Fruit fly (Drosophila melanogaster) whole organism, prepupa: ENCODE measurements around the gene CG3223.
A peak's percentile ranks its signal among the peaks of the same experiment; 100 is the strongest.

ENCODE experiments used
- Blimp-1 ChIP-seq: fragments of 200-800 bp; sonication (Bioruptor generic); optimal IDR thresholded peaks from 3 replicates; lab custom pipeline; 2017; ENCODE audit warnings: missing biosample characterization, missing genetic modification characterization, mild to moderate bottlenecking, moderate library complexity, missing genetic modification reagents
- CG10631 ChIP-seq: fragments of 200-800 bp; sonication (Bioruptor generic); optimal IDR thresholded peaks from 2 replicates; lab custom pipeline; 2016; ENCODE audit warnings: missing biosample characterization, missing genetic modification characterization
- CG10669 ChIP-seq: fragments of 200-800 bp; sonication (Bioruptor generic); optimal IDR thresholded peaks from 3 replicates; lab custom pipeline; 2018; ENCODE audit warnings: missing biosample characterization, mild to moderate bottlenecking, missing genetic modification characterization, moderate library complexity
- CG11762 ChIP-seq: fragments of 200-800 bp; sonication (Bioruptor generic); optimal IDR thresholded peaks from 3 replicates; lab custom pipeline; 2016; ENCODE audit warnings: missing biosample characterization, missing genetic modification characterization; ENCODE audit not compliant: insufficient read depth
- CG11902 ChIP-seq: fragments of 200-800 bp; sonication (Bioruptor generic); optimal IDR thresholded peaks from 3 replicates; lab custom pipeline; 2016; ENCODE audit warnings: missing biosample characterization, missing genetic modification characterization
- CG15336 ChIP-seq: fragments of 200-800 bp; sonication (Bioruptor generic); IDR thresholded peaks from 2 replicates; pipeline ENCODE4 v1.3.6; 2022; ENCODE audit warnings: missing biosample characterization, missing genetic modification characterization
- CG16779 ChIP-seq: fragments of 200-800 bp; sonication (Bioruptor generic); optimal IDR thresholded peaks from 3 replicates; lab custom pipeline; 2017; ENCODE audit warnings: missing biosample characterization, mild to moderate bottlenecking, missing genetic modification characterization
- CG3032 ChIP-seq: fragments of 200-800 bp; optimal IDR thresholded peaks from 2 replicates; lab custom pipeline; 2019; ENCODE audit warnings: missing biosample characterization, mild to moderate bottlenecking, missing genetic modification characterization, moderate library complexity
- CG31627 ChIP-seq: fragments of 200-800 bp; sonication (Bioruptor generic); optimal IDR thresholded peaks from 3 replicates; lab custom pipeline; 2016; ENCODE audit warnings: missing biosample characterization, missing genetic modification characterization
- CG32006 ChIP-seq: fragments of 200-800 bp; sonication (Bioruptor generic); optimal IDR thresholded peaks from 3 replicates; lab custom pipeline; 2017; ENCODE audit warnings: missing biosample characterization, mild to moderate bottlenecking, missing genetic modification characterization
- CG34406 ChIP-seq: fragments of 200-800 bp; sonication (Bioruptor generic); optimal IDR thresholded peaks from 3 replicates; lab custom pipeline; 2016; ENCODE audit warnings: missing biosample characterization, missing genetic modification characterization
- CG3919 ChIP-seq: fragments of 200-800 bp; sonication (Bioruptor generic); optimal IDR thresholded peaks from 3 replicates; lab custom pipeline; 2016; ENCODE audit warnings: missing biosample characterization, missing genetic modification characterization
- CG4318 ChIP-seq: fragments of 200-800 bp; sonication (Bioruptor generic); optimal IDR thresholded peaks from 3 replicates; lab custom pipeline; 2017; ENCODE audit warnings: missing biosample characterization, mild to moderate bottlenecking, missing genetic modification characterization
- CG6276 ChIP-seq: fragments of 200-800 bp; sonication (Bioruptor generic); optimal IDR thresholded peaks from 2 replicates; lab custom pipeline; 2017; ENCODE audit warnings: missing biosample characterization, mild to moderate bottlenecking, missing genetic modification characterization
- CG6792 ChIP-seq: fragments of 200-800 bp; sonication (Bioruptor generic); optimal IDR thresholded peaks from 3 replicates; lab custom pipeline; 2016; ENCODE audit warnings: missing biosample characterization, missing genetic modification characterization
- CG6854 ChIP-seq: fragments of 200-800 bp; sonication (Bioruptor generic); optimal IDR thresholded peaks from 2 replicates; lab custom pipeline; 2017; ENCODE audit warnings: missing biosample characterization, mild to moderate bottlenecking, missing genetic modification characterization
- CG7368 ChIP-seq: fragments of 200-800 bp; sonication (Bioruptor generic); optimal IDR thresholded peaks from 3 replicates; lab custom pipeline; 2016; ENCODE audit warnings: missing biosample characterization, missing genetic modification characterization
- CG8119 ChIP-seq: fragments of 200-800 bp; sonication (Bioruptor generic); IDR thresholded peaks from 3 replicates; pipeline ENCODE4 v1.3.6; 2022; ENCODE audit warnings: missing biosample characterization, missing genetic modification characterization
- CG8319 ChIP-seq: fragments of 200-800 bp; sonication (Bioruptor generic); optimal IDR thresholded peaks from 3 replicates; lab custom pipeline; 2016; ENCODE audit warnings: missing biosample characterization, missing genetic modification characterization
- CG8632 ChIP-seq: fragments of 200-800 bp; sonication (Bioruptor generic); optimal IDR thresholded peaks from 3 replicates; lab custom pipeline; 2016; ENCODE audit warnings: missing biosample characterization, missing genetic modification characterization
- CG9139 ChIP-seq: fragments of 200-800 bp; sonication (Bioruptor generic); optimal IDR thresholded peaks from 3 replicates; lab custom pipeline; 2017; ENCODE audit warnings: missing biosample characterization, mild to moderate bottlenecking, missing genetic modification characterization
- Eip75B ChIP-seq: fragments of 200-800 bp; sonication (Bioruptor generic); optimal IDR thresholded peaks from 3 replicates; lab custom pipeline; 2016; ENCODE audit warnings: missing biosample characterization, missing genetic modification characterization
- Eip93F ChIP-seq: fragments of 200-800 bp; sonication (Bioruptor generic); optimal IDR thresholded peaks from 2 replicates; lab custom pipeline; 2016; ENCODE audit warnings: missing biosample characterization, mild to moderate bottlenecking, missing genetic modification characterization
- Ets21C ChIP-seq: fragments of 200-800 bp; sonication (Bioruptor generic); optimal IDR thresholded peaks from 3 replicates; lab custom pipeline; 2016; ENCODE audit warnings: missing biosample characterization, missing genetic modification characterization
- Ets96B ChIP-seq: fragments of 200-800 bp; optimal IDR thresholded peaks from 2 replicates; lab custom pipeline; 2019; ENCODE audit warnings: missing biosample characterization, mild to moderate bottlenecking, missing genetic modification characterization, moderate library complexity
- Gug ChIP-seq: fragments of 200-800 bp; sonication (Bioruptor generic); IDR thresholded peaks from 2 replicates; pipeline ENCODE4 v1.3.6; 2022; ENCODE audit warnings: missing biosample characterization, missing genetic modification characterization
- Hr38 ChIP-seq: sonication (Bioruptor generic); optimal IDR thresholded peaks from 2 replicates; lab custom pipeline; 2016; ENCODE audit warnings: missing biosample characterization, missing genetic modification characterization
- Hr39 ChIP-seq: fragments of 200-800 bp; sonication (Bioruptor generic); optimal IDR thresholded peaks from 2 replicates; lab custom pipeline; 2016; ENCODE audit warnings: missing biosample characterization, missing genetic modification characterization
- Hr4 ChIP-seq: fragments of 200-800 bp; sonication (Bioruptor generic); optimal IDR thresholded peaks from 3 replicates; lab custom pipeline; 2016; ENCODE audit warnings: missing biosample characterization, missing genetic modification characterization
- OdsH ChIP-seq: fragments of 200-800 bp; sonication (Bioruptor generic); optimal IDR thresholded peaks from 3 replicates; lab custom pipeline; 2016; ENCODE audit warnings: missing biosample characterization, missing genetic modification characterization
- Smox ChIP-seq: fragments of 200-800 bp; sonication (Bioruptor generic); optimal IDR thresholded peaks from 3 replicates; lab custom pipeline; 2016; ENCODE audit warnings: missing biosample characterization, missing genetic modification characterization
- Sox102F ChIP-seq: fragments of 200-800 bp; sonication (Bioruptor generic); optimal IDR thresholded peaks from 2 replicates; lab custom pipeline; 2016; ENCODE audit warnings: missing biosample characterization, mild to moderate bottlenecking, missing genetic modification characterization
- Sox15 ChIP-seq: fragments of 200-800 bp; sonication (Bioruptor generic); optimal IDR thresholded peaks from 3 replicates; lab custom pipeline; 2016; ENCODE audit warnings: missing biosample characterization, missing genetic modification characterization
- achi ChIP-seq: fragments of 200-800 bp; sonication (Bioruptor generic); optimal IDR thresholded peaks from 3 replicates; lab custom pipeline; 2016; ENCODE audit warnings: missing biosample characterization, missing genetic modification characterization
- acj6 ChIP-seq: fragments of 200-800 bp; sonication (Bioruptor generic); optimal IDR thresholded peaks from 3 replicates; lab custom pipeline; 2016; ENCODE audit warnings: missing biosample characterization, missing genetic modification characterization
- cyc ChIP-seq: fragments of 200-800 bp; sonication (Bioruptor generic); optimal IDR thresholded peaks from 3 replicates; lab custom pipeline; 2016; ENCODE audit warnings: missing biosample characterization, missing genetic modification characterization
- dsx ChIP-seq: fragments of 200-800 bp; optimal IDR thresholded peaks from 3 replicates; lab custom pipeline; 2019; ENCODE audit warnings: missing biosample characterization, mild to moderate bottlenecking, missing genetic modification characterization, moderate library complexity; ENCODE audit not compliant: poor library complexity, severe bottlenecking
- eg ChIP-seq: fragments of 200-800 bp; sonication (Bioruptor generic); IDR thresholded peaks from 3 replicates; pipeline ENCODE4 v1.3.6; 2022; ENCODE audit warnings: missing biosample characterization, missing genetic modification characterization
- esn ChIP-seq: fragments of 200-800 bp; sonication (Bioruptor generic); optimal IDR thresholded peaks from 2 replicates; lab custom pipeline; 2016; ENCODE audit warnings: missing biosample characterization, mild to moderate bottlenecking, missing genetic modification characterization, moderate library complexity
- fd59A ChIP-seq: fragments of 200-800 bp; sonication (Bioruptor generic); optimal IDR thresholded peaks from 2 replicates; lab custom pipeline; 2017; ENCODE audit warnings: missing biosample characterization, mild to moderate bottlenecking, missing genetic modification characterization, missing genetic modification reagents
- fd85E ChIP-seq: fragments of 200-800 bp; sonication (Bioruptor generic); optimal IDR thresholded peaks from 3 replicates; lab custom pipeline; 2016; ENCODE audit warnings: missing biosample characterization, missing genetic modification characterization
- fkh ChIP-seq: fragments of 200-800 bp; sonication (Bioruptor generic); optimal IDR thresholded peaks from 3 replicates; lab custom pipeline; 2017; ENCODE audit warnings: missing biosample characterization, mild to moderate bottlenecking, missing genetic modification characterization, moderate library complexity
- lz ChIP-seq: fragments of 200-800 bp; sonication (Bioruptor generic); optimal IDR thresholded peaks from 3 replicates; lab custom pipeline; 2016; ENCODE audit warnings: missing biosample characterization, missing genetic modification characterization
- net ChIP-seq: fragments of 200-800 bp; sonication (Bioruptor generic); optimal IDR thresholded peaks from 3 replicates; lab custom pipeline; 2016; ENCODE audit warnings: missing biosample characterization, missing genetic modification characterization
- pdm3 ChIP-seq: fragments of 200-800 bp; sonication (Bioruptor generic); optimal IDR thresholded peaks from 3 replicates; lab custom pipeline; 2016; ENCODE audit warnings: missing biosample characterization, missing genetic modification characterization
- salr ChIP-seq, 2 experiments: fragments of 200-800 bp; sonication (Bioruptor generic); optimal IDR thresholded peaks; 3 replicates each; lab custom pipeline; 2016 to 2018; ENCODE audit warnings: missing biosample characterization in 2 of 2, missing genetic modification characterization in 2 of 2, mild to moderate bottlenecking in 1 of 2
- spab ChIP-seq: fragments of 200-800 bp; sonication (Bioruptor generic); optimal IDR thresholded peaks from 2 replicates; lab custom pipeline; 2017; ENCODE audit warnings: missing biosample characterization, mild to moderate bottlenecking, missing genetic modification characterization, missing genetic modification reagents
- ss ChIP-seq, 2 experiments: fragments of 200-800 bp; sonication (Bioruptor generic); optimal IDR thresholded peaks; 2 replicates in 1 of 2; 3 replicates in 1 of 2; lab custom pipeline; 2017 to 2018; ENCODE audit warnings: mild to moderate bottlenecking in 2 of 2, missing biosample characterization in 2 of 2, missing genetic modification characterization in 2 of 2, moderate library complexity in 1 of 2
- svp ChIP-seq: fragments of 200-800 bp; sonication (Bioruptor generic); peaks from one replicate; lab custom pipeline; 2016; ENCODE audit warnings: missing biosample characterization, missing genetic modification characterization
- topi ChIP-seq: fragments of 200-800 bp; sonication (Bioruptor generic); optimal IDR thresholded peaks from 3 replicates; lab custom pipeline; 2016; ENCODE audit warnings: missing biosample characterization, missing genetic modification characterization

The CG3223 gene

dm6 chr3R:8013121-8014009, 4.2 kb downstream of the CG3223 start, which contains the start of the genes CG10435 and Pbp95:
CG10435 (minus strand) TSS chr3R:8013201.
Pbp95 (plus strand) TSS chr3R:8013791.
- TF ChIP-seq Ets96B (tag; lab: Kevin White, UChicago) (no peak), CG6792 (GFP tag; lab: Kevin White, UChicago) (no peak), acj6 (GFP tag; lab: Kevin White, UChicago) (no peak), Hr38 (GFP tag; lab: Kevin White, UChicago) (no peak), Smox (GFP tag; lab: Kevin White, UChicago) (no peak), CG8319 (GFP tag; lab: Kevin White, UChicago) (no peak), CG6854 (GFP tag; lab: Kevin White, UChicago) (no peak), Hr39 (GFP tag; lab: Kevin White, UChicago) (peak; percentile 54), spab (GFP tag; lab: Kevin White, UChicago) (no peak), CG32006 (GFP tag; lab: Kevin White, UChicago) (no peak), CG15336 (GFP tag; lab: Robert Waterston, UW) (no peak), CG34406 (no peak), Sox102F (no peak), CG9139 (no peak), OdsH (GFP tag; lab: Kevin White, UChicago) (no peak), Blimp-1 (GFP tag; lab: Kevin White, UChicago) (no peak), ss (GFP tag; optimal IDR thresholded peaks at IDR 0.05; lab: Kevin White, UChicago) (no peak), Hr4 (GFP tag; lab: Kevin White, UChicago) (peak; percentile 44), CG7368 (GFP tag; lab: Kevin White, UChicago) (peak; percentile 37), eg (no peak; the same call in 1 of the 3 replicates), CG11902 (GFP tag; lab: Kevin White, UChicago) (peak; percentile 29), achi (GFP tag; lab: Kevin White, UChicago) (no peak), topi (GFP tag; lab: Kevin White, UChicago) (no peak), salr (GFP tag; optimal IDR thresholded peaks at IDR 0.05; lab: Kevin White, UChicago) (no peak), Eip93F (GFP tag; lab: Kevin White, UChicago) (no peak), cyc (peak; percentile 52), CG3919 (GFP tag; lab: Kevin White, UChicago) (no peak), CG8119 (0 out of 3 replicates have a peak, but pooled peaks have one; percentile 14), fkh (GFP tag; lab: Kevin White, UChicago) (no peak), CG4318 (GFP tag; lab: Kevin White, UChicago) (no peak), esn (GFP tag; lab: Kevin White, UChicago) (peak; percentile 55), Ets21C (GFP tag; lab: Kevin White, UChicago) (peak; percentile 24), Sox15 (no peak), CG10669 (no peak), Gug (GFP tag; lab: Robert Waterston, UW) (no peak), CG10631 (GFP tag; lab: Kevin White, UChicago) (peak; percentile 44), net (GFP tag; lab: Kevin White, UChicago) (no peak), pdm3 (GFP tag; lab: Kevin White, UChicago) (no peak), lz (peak; percentile 58), svp (GFP tag; lab: Kevin White, UChicago) (peak; percentile 97), CG16779 (no peak), Eip75B (GFP tag; lab: Kevin White, UChicago) (no peak), CG3032 (tag; lab: Kevin White, UChicago) (peak; percentile 27), dsx (no peak), CG11762 (GFP tag; lab: Kevin White, UChicago) (peak; percentile 3), CG8632 (no peak), CG31627 (GFP tag; lab: Kevin White, UChicago) (peak; percentile 53), CG6276 (GFP tag; lab: Kevin White, UChicago) (no peak), fd59A (GFP tag; lab: Kevin White, UChicago) (no peak), fd85E (GFP tag; lab: Kevin White, UChicago) (no peak)
